Fruit fly (Drosophila melanogaster): Measurements from ENCODE around the gene form3.

form3 gene

DNA sequence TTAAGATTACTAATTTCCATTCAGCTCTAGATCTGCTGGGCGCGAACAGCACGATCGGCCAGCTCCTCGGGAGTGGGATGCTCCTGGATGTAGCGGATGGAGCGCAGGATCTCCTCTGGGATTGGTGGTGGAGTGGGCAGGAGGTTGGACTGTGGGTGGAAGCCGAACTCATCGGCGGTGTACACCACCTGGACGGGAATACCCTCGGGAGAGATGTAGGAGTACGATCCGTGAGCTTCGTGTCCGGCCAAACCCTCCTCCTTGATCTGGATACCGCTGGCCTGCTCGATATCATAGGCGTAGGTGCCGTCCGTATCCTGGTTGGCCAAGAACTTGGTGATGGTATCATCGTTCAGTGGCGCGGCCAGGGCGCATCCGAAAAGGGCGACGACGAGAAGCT is 8.5 kb upstream of the form3 start:
- no peak for TF ChIP-seq Hr96 (GFP tag; optimal IDR thresholded peaks at IDR 0.05)
- TF ChIP-seq toe (GFP tag; optimal IDR thresholded peaks at IDR 0.05): no peak

DNA sequence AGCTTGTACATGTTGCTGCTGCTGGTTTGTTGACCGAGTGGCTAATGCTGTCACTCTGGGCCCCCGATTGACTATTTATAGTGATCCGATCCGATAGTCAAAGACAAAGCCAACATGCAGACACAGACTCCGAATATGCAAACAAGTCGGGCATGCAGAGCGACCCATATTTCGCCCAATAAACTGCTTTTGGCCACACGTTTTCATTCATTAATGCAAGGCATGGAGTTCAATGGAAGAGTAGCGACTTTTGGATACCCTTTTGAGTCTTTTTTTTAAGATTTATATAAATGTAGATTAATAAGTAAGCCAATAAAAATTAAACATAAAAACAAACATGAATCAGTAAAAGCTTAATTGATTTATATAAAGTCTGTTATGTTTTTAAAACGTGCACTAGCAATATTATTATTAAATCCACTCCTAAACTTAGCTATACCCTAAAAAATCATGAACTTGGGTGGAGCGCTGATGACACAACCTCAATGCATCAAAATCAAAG is 8.0 kb upstream of the form3 start, which contains the start of gene Cpr65Ea:
Gene Cpr65Ea, minus strand, starts transcription at position 51 of the 502 bp plus-strand sequence.
- no peak for TF ChIP-seq bab1 (GFP tag; optimal IDR thresholded peaks at IDR 0.05)
- TF ChIP-seq cnc (optimal IDR thresholded peaks at IDR 0.05): no peak
- TF ChIP-seq Crg-1 (GFP tag; optimal IDR thresholded peaks at IDR 0.05): no peak
- TF ChIP-seq CG7101 (tag; optimal IDR thresholded peaks at IDR 0.05): no peak
- no peak for TF ChIP-seq CG33017 (tag; optimal IDR thresholded peaks at IDR 0.05)
- TF ChIP-seq CG7045 (GFP tag; optimal IDR thresholded peaks at IDR 0.05): no peak
- TF ChIP-seq CG1620 (GFP tag; optimal IDR thresholded peaks at IDR 0.05): no peak
- no peak for TF ChIP-seq ovo (GFP tag; optimal IDR thresholded peaks at IDR 0.05)
- no peak for TF ChIP-seq toe (GFP tag; optimal IDR thresholded peaks at IDR 0.05)
- no peak for TF ChIP-seq cic (GFP tag; optimal IDR thresholded peaks at IDR 0.05)
- TF ChIP-seq kay (GFP tag; ENCODE audit: borderline replicate concordance): no peak
- no peak for TF ChIP-seq Hr96 (GFP tag; optimal IDR thresholded peaks at IDR 0.05)
- TF ChIP-seq tj (GFP tag; optimal IDR thresholded peaks at IDR 0.05): no peak
- TF ChIP-seq Mnt (GFP tag; optimal IDR thresholded peaks at IDR 0.05): no peak
- no peak for TF ChIP-seq Clk (GFP tag; optimal IDR thresholded peaks at IDR 0.05)
- no peak for TF ChIP-seq CG12768 (GFP tag; optimal IDR thresholded peaks at IDR 0.05)

DNA sequence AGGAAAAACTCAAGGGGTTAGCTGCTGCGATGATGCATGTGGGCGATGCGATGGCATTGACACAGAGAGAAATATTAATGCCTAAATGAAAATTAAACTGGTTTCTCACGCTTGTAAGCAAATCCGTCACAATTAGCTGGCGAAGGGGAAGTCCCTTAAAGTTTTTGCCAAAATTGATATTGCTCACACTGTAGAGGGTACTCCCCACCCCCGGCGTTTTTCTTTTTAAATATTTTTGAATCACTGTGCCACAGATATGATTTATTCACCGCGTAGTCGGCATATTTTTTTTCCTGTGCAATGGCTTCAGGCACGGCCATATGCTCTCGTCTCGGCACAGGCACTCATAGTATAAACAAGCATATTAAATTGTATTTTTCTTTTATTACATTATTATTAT is 7.3 kb upstream of the form3 start:
- TF ChIP-seq CG1620 (GFP tag; optimal IDR thresholded peaks at IDR 0.05): no peak
- no peak for TF ChIP-seq CG14711 (tag; optimal IDR thresholded peaks at IDR 0.05)
- TF ChIP-seq Mnt (GFP tag; optimal IDR thresholded peaks at IDR 0.05): no peak
- no peak for TF ChIP-seq CG11617 (GFP tag; optimal IDR thresholded peaks at IDR 0.05)
- no peak for TF ChIP-seq cnc (optimal IDR thresholded peaks at IDR 0.05)
- no peak for TF ChIP-seq tj (GFP tag; optimal IDR thresholded peaks at IDR 0.05)
- no peak for TF ChIP-seq CG12768 (GFP tag; optimal IDR thresholded peaks at IDR 0.05)
- TF ChIP-seq CG7045 (GFP tag; optimal IDR thresholded peaks at IDR 0.05): no peak
- no peak for TF ChIP-seq ovo (GFP tag; optimal IDR thresholded peaks at IDR 0.05)
- TF ChIP-seq cic (GFP tag; optimal IDR thresholded peaks at IDR 0.05): no peak
- no peak for TF ChIP-seq Crg-1 (GFP tag; optimal IDR thresholded peaks at IDR 0.05)
- TF ChIP-seq kay (GFP tag; ENCODE audit: borderline replicate concordance): no peak
- TF ChIP-seq CG5204 (GFP tag; optimal IDR thresholded peaks at IDR 0.05): no peak
- no peak for TF ChIP-seq CG7101 (tag; optimal IDR thresholded peaks at IDR 0.05)
- no peak for TF ChIP-seq pad (GFP tag; optimal IDR thresholded peaks at IDR 0.05)
- no peak for TF ChIP-seq CG33017 (tag; optimal IDR thresholded peaks at IDR 0.05)
- TF ChIP-seq bab1 (GFP tag; optimal IDR thresholded peaks at IDR 0.05): no peak

DNA sequence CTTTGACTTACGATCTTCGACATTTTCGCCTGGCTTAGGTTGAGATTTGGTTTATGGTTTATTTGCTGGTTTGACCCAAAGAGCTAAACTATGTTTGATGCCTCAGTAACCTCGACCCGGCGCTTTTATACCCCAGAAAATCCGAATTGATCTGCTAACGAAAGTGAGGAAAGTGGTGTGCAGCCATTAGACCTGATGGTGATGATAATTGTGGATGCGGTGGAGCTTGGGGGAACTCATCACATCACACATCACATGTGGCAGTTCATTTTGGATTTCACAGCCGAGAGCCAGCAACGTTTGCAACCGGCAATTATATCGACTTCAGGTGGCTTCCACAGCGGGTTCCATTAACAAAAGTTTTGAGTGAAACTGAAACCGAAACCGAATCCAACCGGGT is 5.9 kb upstream of the form3 start, which contains the start of gene Cpr65Eb:
Gene Cpr65Eb, minus strand, starts transcription at position 101 of the 400 bp plus-strand sequence.
- TF ChIP-seq toe (GFP tag; optimal IDR thresholded peaks at IDR 0.05): no peak
- no peak for TF ChIP-seq CG1620 (GFP tag; optimal IDR thresholded peaks at IDR 0.05)
- TF ChIP-seq pad (GFP tag; optimal IDR thresholded peaks at IDR 0.05): no peak
- no peak for TF ChIP-seq Mnt (GFP tag; optimal IDR thresholded peaks at IDR 0.05)
- no peak for TF ChIP-seq CG33017 (tag; optimal IDR thresholded peaks at IDR 0.05)
- TF ChIP-seq cnc (optimal IDR thresholded peaks at IDR 0.05): no peak
- no peak for TF ChIP-seq CG7101 (tag; optimal IDR thresholded peaks at IDR 0.05)
- no peak for TF ChIP-seq cic (GFP tag; optimal IDR thresholded peaks at IDR 0.05)
- no peak for TF ChIP-seq kay (GFP tag; ENCODE audit: borderline replicate concordance)
- no peak for TF ChIP-seq tj (GFP tag; optimal IDR thresholded peaks at IDR 0.05)
- TF ChIP-seq Crg-1 (GFP tag; optimal IDR thresholded peaks at IDR 0.05): no peak
- TF ChIP-seq CG14711 (tag; optimal IDR thresholded peaks at IDR 0.05): no peak
- no peak for TF ChIP-seq bab1 (GFP tag; optimal IDR thresholded peaks at IDR 0.05)
- TF ChIP-seq Hr96 (GFP tag; optimal IDR thresholded peaks at IDR 0.05): no peak
- TF ChIP-seq CG5204 (GFP tag; optimal IDR thresholded peaks at IDR 0.05): no peak
- no peak for TF ChIP-seq CG7045 (GFP tag; optimal IDR thresholded peaks at IDR 0.05)
- no peak for TF ChIP-seq ovo (GFP tag; optimal IDR thresholded peaks at IDR 0.05)
- TF ChIP-seq CG11617 (GFP tag; optimal IDR thresholded peaks at IDR 0.05): no peak

DNA sequence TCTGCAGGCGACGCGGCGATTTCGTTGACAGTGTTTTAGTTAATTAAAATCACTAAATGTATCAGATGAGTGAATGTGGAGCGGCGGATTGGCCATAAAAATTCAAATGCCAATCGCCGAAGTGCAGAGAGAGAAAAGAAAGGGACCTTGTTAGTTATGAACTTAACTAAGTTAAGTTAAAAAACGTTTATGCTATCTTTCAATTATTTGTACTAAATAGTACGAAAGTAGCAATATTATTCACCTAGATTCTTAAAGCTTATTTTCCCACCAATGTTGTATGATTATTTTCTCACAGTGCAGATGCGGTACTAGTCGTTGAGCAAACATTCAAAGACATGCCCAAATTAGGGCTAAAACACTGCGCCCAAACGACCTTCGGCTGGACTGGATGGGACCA is 3.9 kb upstream of the form3 start:
- no peak for TF ChIP-seq CG14711 (tag; optimal IDR thresholded peaks at IDR 0.05)
- TF ChIP-seq Crg-1 (GFP tag; optimal IDR thresholded peaks at IDR 0.05): no peak

DNA sequence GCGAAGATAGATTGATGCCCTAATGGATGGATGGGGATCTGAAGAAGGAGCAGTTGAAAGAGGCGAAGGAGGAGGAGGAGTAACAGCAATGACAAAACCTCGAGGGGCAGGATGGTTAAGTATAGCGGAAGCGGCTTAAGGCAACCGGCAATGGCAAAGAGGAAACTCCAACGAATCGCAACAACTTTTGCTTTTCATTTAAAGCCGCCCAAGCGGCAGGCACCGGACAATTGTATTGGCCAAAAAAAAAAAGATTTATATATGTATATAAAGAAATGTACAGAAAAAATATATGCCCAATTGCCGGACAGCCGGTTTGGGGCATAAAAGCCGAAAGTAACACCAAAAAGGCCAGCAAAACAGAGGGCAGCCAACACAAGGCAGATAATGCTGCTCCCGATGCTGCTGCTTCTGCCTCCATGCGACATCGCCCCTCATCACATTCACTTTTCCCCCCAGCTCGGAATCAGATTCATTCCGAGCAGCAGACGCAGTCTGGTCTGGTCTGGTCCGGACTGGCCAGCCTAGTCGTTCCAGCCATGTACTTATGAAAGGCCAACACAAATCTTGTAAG is 3.2 kb upstream of the form3 start:
- TF ChIP-seq ovo (GFP tag; optimal IDR thresholded peaks at IDR 0.05): no peak

DNA sequence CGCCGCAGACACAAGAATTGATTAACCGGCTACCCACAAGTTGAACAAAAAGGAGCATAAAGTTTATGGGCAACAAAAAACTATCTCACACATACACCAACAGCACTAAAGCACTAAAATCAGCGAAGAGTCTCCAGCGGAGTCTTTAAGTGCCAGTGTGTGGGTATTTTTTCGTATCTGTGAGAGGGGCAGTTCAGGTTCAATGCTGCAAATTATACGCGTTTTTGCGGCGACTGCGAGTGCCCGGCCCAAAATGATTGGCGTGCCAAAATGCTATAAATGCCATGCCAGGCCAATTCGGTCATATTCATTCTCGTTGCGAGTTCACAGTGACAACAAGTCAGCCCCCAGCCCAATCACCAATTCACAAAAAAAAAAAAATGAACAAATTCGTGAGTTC is 1.7 kb upstream of the form3 start, which contains the start of gene Cpr65Ec:
Gene Cpr65Ec, plus strand, starts transcription at position 301 of the 400 bp plus-strand sequence.
- TF ChIP-seq Mnt (GFP tag; optimal IDR thresholded peaks at IDR 0.05) (no peak), Hr96 (GFP tag; optimal IDR thresholded peaks at IDR 0.05) (no peak), kay (GFP tag; ENCODE audit: borderline replicate concordance) (no peak), bab1 (GFP tag; optimal IDR thresholded peaks at IDR 0.05) (no peak), CG5204 (GFP tag; optimal IDR thresholded peaks at IDR 0.05) (no peak), cic (GFP tag; optimal IDR thresholded peaks at IDR 0.05) (no peak)
